ENCODE assay signal across 5 worm cellular contexts in genomic region chrX:13339029-13339626, ce11.
TF ChIP-seq lines count a peak whose summit lies in the region.

No protein-coding gene starts in this region.

TF ChIP-seq in whole organism, L1 larva, 84 proteins besides CTCF, POLR2A, EP300 and RAD21:
- peak; percentile 5 for TF ChIP-seq nhr-71 (tag; optimal IDR thresholded peaks at IDR 0.05; lab: Kevin White, UChicago)
- no peak for TF ChIP-seq ceh-82 (tag; optimal IDR thresholded peaks at IDR 0.05; lab: Kevin White, UChicago)
- TF ChIP-seq elt-2 (tag; optimal IDR thresholded peaks at IDR 0.05; lab: Kevin White, UChicago) = peak; percentile 66
- TF ChIP-seq nhr-76 (tag; optimal IDR thresholded peaks at IDR 0.05; lab: Kevin White, UChicago) = no peak
- TF ChIP-seq efl-1 (optimal IDR thresholded peaks at IDR 0.05; lab: Kevin White, UChicago) = no peak
- TF ChIP-seq efl-1 (GFP tag; optimal IDR thresholded peaks at IDR 0.05 in 1 of 2; lab: Kevin White, UChicago) = peak in 1 of 2 experiments; percentile 21
TF ChIP-seq in whole organism, L1 larva: peak in this region for 3.

TF ChIP-seq in whole organism, L2 larva, 48 proteins besides CTCF, POLR2A, EP300 and RAD21:
- TF ChIP-seq fos-1 (tag; optimal IDR thresholded peaks at IDR 0.05; lab: Kevin White, UChicago) = peak; percentile 28
- TF ChIP-seq nhr-11 (tag; optimal IDR thresholded peaks at IDR 0.05; lab: Kevin White, UChicago) = no peak
TF ChIP-seq in whole organism, L2 larva: peak in this region for 1.

TF ChIP-seq in whole organism, L3 larva, 47 proteins besides CTCF, POLR2A, EP300 and RAD21:
- TF ChIP-seq ceh-82 (tag; optimal IDR thresholded peaks at IDR 0.05; lab: Kevin White, UChicago) (no peak), elt-2 (tag; optimal IDR thresholded peaks at IDR 0.05; lab: Kevin White, UChicago) (peak; percentile 75), unc-39 (tag; optimal IDR thresholded peaks at IDR 0.05; lab: Kevin White, UChicago) (no peak), pqm-1 (tag; optimal IDR thresholded peaks at IDR 0.05; lab: Kevin White, UChicago) (no peak)
TF ChIP-seq in whole organism, L3 larva: peak in this region for 1.

TF ChIP-seq in whole organism, L4 larva, 104 proteins besides CTCF, POLR2A, EP300 and RAD21:
- TF ChIP-seq madf-5 (GFP tag; IDR thresholded peaks at IDR 0.05; lab: Robert Waterston, UW) = no peak
- no peak for TF ChIP-seq spr-1 (tag; optimal IDR thresholded peaks at IDR 0.05; lab: Kevin White, UChicago)
- peak in 1 of 2 experiments; percentile 49 for TF ChIP-seq daf-16 (GFP tag; optimal IDR thresholded peaks at IDR 0.05; lab: Kevin White, UChicago)
- peak; percentile 75 for TF ChIP-seq daf-16 (tag; optimal IDR thresholded peaks at IDR 0.05; lab: Kevin White, UChicago)
- TF ChIP-seq snpc-1.2 (GFP tag; IDR thresholded peaks at IDR 0.05; lab: Robert Waterston, UW) = no peak
- no peak for TF ChIP-seq fos-1 (tag; optimal IDR thresholded peaks at IDR 0.05; lab: Kevin White, UChicago)
- TF ChIP-seq unc-62 (GFP tag; optimal IDR thresholded peaks at IDR 0.05 in 1 of 2; lab: Kevin White, UChicago) = no peak
- no peak for TF ChIP-seq unc-62 (tag; optimal IDR thresholded peaks at IDR 0.05; lab: Kevin White, UChicago)
- peak; percentile 76 for TF ChIP-seq nhr-48 (tag; optimal IDR thresholded peaks at IDR 0.05; lab: Kevin White, UChicago)
- no peak for TF ChIP-seq ceh-62 (tag; optimal IDR thresholded peaks at IDR 0.05; lab: Kevin White, UChicago)
- TF ChIP-seq zag-1 (tag; optimal IDR thresholded peaks at IDR 0.05; lab: Kevin White, UChicago) = no peak
- peak; percentile 68 for TF ChIP-seq pqm-1 (tag; optimal IDR thresholded peaks at IDR 0.05; lab: Kevin White, UChicago)
- peak; percentile 70 for TF ChIP-seq hlh-11 (tag; optimal IDR thresholded peaks at IDR 0.05; lab: Kevin White, UChicago)
- 0 out of 2 replicates have a peak, but pooled peaks have one; percentile 35 for TF ChIP-seq lin-1 (GFP tag; IDR thresholded peaks at IDR 0.05; lab: Robert Waterston, UW)
- no peak for TF ChIP-seq snpc-4 (tag; optimal IDR thresholded peaks at IDR 0.05; lab: Kevin White, UChicago)
- peak; percentile 80 for TF ChIP-seq dmd-6 (GFP tag; IDR thresholded peaks at IDR 0.05; lab: Robert Waterston, UW)
- TF ChIP-seq nhr-28 (tag; optimal IDR thresholded peaks at IDR 0.05; lab: Kevin White, UChicago) = peak; percentile 58
- TF ChIP-seq php-3 (GFP tag; IDR thresholded peaks at IDR 0.05; lab: Robert Waterston, UW) = peak; percentile 37; the same call in 1 of the 2 replicates
- TF ChIP-seq F37D6.2 (tag; optimal IDR thresholded peaks at IDR 0.05; lab: Kevin White, UChicago) = no peak
- peak; percentile 46 for TF ChIP-seq nhr-102 (tag; optimal IDR thresholded peaks at IDR 0.05; lab: Kevin White, UChicago)
- no peak for TF ChIP-seq R02D3.7 (tag; optimal IDR thresholded peaks at IDR 0.05; lab: Kevin White, UChicago)
- peak; percentile 72 for TF ChIP-seq dve-1 (tag; optimal IDR thresholded peaks at IDR 0.05; lab: Kevin White, UChicago; ENCODE audit: insufficient read depth)
- no peak for TF ChIP-seq set-16 (GFP tag; IDR thresholded peaks at IDR 0.05; lab: Robert Waterston, UW)
- TF ChIP-seq daf-8 (GFP tag; IDR thresholded peaks at IDR 0.05; lab: Robert Waterston, UW) = no peak

TF ChIP-seq in whole organism, young adult, 124 proteins besides CTCF, POLR2A, EP300 and RAD21:
- TF ChIP-seq C17E4.6 (GFP tag; IDR thresholded peaks at IDR 0.05; lab: Robert Waterston, UW) (no peak), nfyb-1 (GFP tag; IDR thresholded peaks at IDR 0.05; lab: Robert Waterston, UW) (0 out of 2 replicates have a peak, but pooled peaks have one; percentile 26), nhr-80 (tag; optimal IDR thresholded peaks at IDR 0.05; lab: Kevin White, UChicago) (peak; percentile 97), hlh-26 (GFP tag; conservative IDR thresholded peaks at IDR 0.05; lab: Robert Waterston, UW) (no peak), attf-5 (GFP tag; optimal IDR thresholded peaks at IDR 0.05; lab: Kevin White, UChicago) (no peak), ztf-6 (GFP tag; IDR thresholded peaks at IDR 0.05; lab: Robert Waterston, UW) (no peak), sdz-38 (tag; optimal IDR thresholded peaks at IDR 0.05; lab: Kevin White, UChicago) (no peak), hsf-1 (GFP tag; IDR thresholded peaks at IDR 0.05; lab: Robert Waterston, UW) (no peak), ztf-22 (GFP tag; optimal IDR thresholded peaks at IDR 0.05; lab: Kevin White, UChicago) (peak; percentile 56), B0261.1 (tag; optimal IDR thresholded peaks at IDR 0.05; lab: Kevin White, UChicago) (no peak), cebp-1 (GFP tag; IDR thresholded peaks at IDR 0.05; lab: Robert Waterston, UW) (no peak), cebp-1 (tag; optimal IDR thresholded peaks at IDR 0.05; lab: Kevin White, UChicago) (peak; percentile 4), ets-4 (GFP tag; optimal IDR thresholded peaks at IDR 0.05; lab: Kevin White, UChicago) (peak; percentile 52), dox-1 (GFP tag; IDR thresholded peaks at IDR 0.05; lab: Robert Waterston, UW) (peak; percentile 55), F10E7.11 (tag; optimal IDR thresholded peaks at IDR 0.05; lab: Kevin White, UChicago) (no peak), F37B4.10 (GFP tag; IDR thresholded peaks at IDR 0.05; lab: Robert Waterston, UW) (no peak), let-607 (tag; optimal IDR thresholded peaks at IDR 0.05; lab: Kevin White, UChicago) (peak in 1 of 2 experiments; percentile 53), atf-7 (tag; optimal IDR thresholded peaks at IDR 0.05; lab: Kevin White, UChicago) (peak; percentile 15), attf-3 (GFP tag; conservative IDR thresholded peaks at IDR 0.05; lab: Robert Waterston, UW) (no peak)
TF ChIP-seq in whole organism, young adult: peak in this region for 8.
